Fruit fly (Drosophila melanogaster) whole organism, prepupa: Measurements from ENCODE around the gene CG46394.
A peak's percentile ranks its signal among the peaks of the same experiment; 100 is the strongest.

ENCODE experiments used
- Blimp-1 ChIP-seq: fragments of 200-800 bp; sonication (Bioruptor generic); optimal IDR thresholded peaks from 3 replicates; lab custom pipeline; 2017; ENCODE audit warnings: missing biosample characterization, missing genetic modification characterization, mild to moderate bottlenecking, moderate library complexity, missing genetic modification reagents
- CG11762 ChIP-seq: fragments of 200-800 bp; sonication (Bioruptor generic); optimal IDR thresholded peaks from 3 replicates; lab custom pipeline; 2016; ENCODE audit warnings: missing biosample characterization, missing genetic modification characterization; ENCODE audit not compliant: insufficient read depth
- CG11902 ChIP-seq: fragments of 200-800 bp; sonication (Bioruptor generic); optimal IDR thresholded peaks from 3 replicates; lab custom pipeline; 2016; ENCODE audit warnings: missing biosample characterization, missing genetic modification characterization
- CG15336 ChIP-seq: fragments of 200-800 bp; sonication (Bioruptor generic); IDR thresholded peaks from 2 replicates; pipeline ENCODE4 v1.3.6; 2022; ENCODE audit warnings: missing biosample characterization, missing genetic modification characterization
- CG1621 ChIP-seq: fragments of 200-800 bp; sonication (Bioruptor generic); optimal IDR thresholded peaks from 3 replicates; lab custom pipeline; 2018; ENCODE audit warnings: missing biosample characterization, mild to moderate bottlenecking, missing genetic modification characterization
- CG16779 ChIP-seq: fragments of 200-800 bp; sonication (Bioruptor generic); optimal IDR thresholded peaks from 3 replicates; lab custom pipeline; 2017; ENCODE audit warnings: missing biosample characterization, mild to moderate bottlenecking, missing genetic modification characterization
- CG32006 ChIP-seq: fragments of 200-800 bp; sonication (Bioruptor generic); optimal IDR thresholded peaks from 3 replicates; lab custom pipeline; 2017; ENCODE audit warnings: missing biosample characterization, mild to moderate bottlenecking, missing genetic modification characterization
- CG34406 ChIP-seq: fragments of 200-800 bp; sonication (Bioruptor generic); optimal IDR thresholded peaks from 3 replicates; lab custom pipeline; 2016; ENCODE audit warnings: missing biosample characterization, missing genetic modification characterization
- CG3919 ChIP-seq: fragments of 200-800 bp; sonication (Bioruptor generic); optimal IDR thresholded peaks from 3 replicates; lab custom pipeline; 2016; ENCODE audit warnings: missing biosample characterization, missing genetic modification characterization
- CG4318 ChIP-seq: fragments of 200-800 bp; sonication (Bioruptor generic); optimal IDR thresholded peaks from 3 replicates; lab custom pipeline; 2017; ENCODE audit warnings: missing biosample characterization, mild to moderate bottlenecking, missing genetic modification characterization
- CG6163 ChIP-seq: fragments of 200-800 bp; sonication (Bioruptor generic); IDR thresholded peaks from 3 replicates; pipeline ENCODE4 v1.3.6; 2022; ENCODE audit warnings: missing biosample characterization, missing genetic modification characterization
- CG6792 ChIP-seq: fragments of 200-800 bp; sonication (Bioruptor generic); optimal IDR thresholded peaks from 3 replicates; lab custom pipeline; 2016; ENCODE audit warnings: missing biosample characterization, missing genetic modification characterization
- CG6854 ChIP-seq: fragments of 200-800 bp; sonication (Bioruptor generic); optimal IDR thresholded peaks from 2 replicates; lab custom pipeline; 2017; ENCODE audit warnings: missing biosample characterization, mild to moderate bottlenecking, missing genetic modification characterization
- CG7368 ChIP-seq: fragments of 200-800 bp; sonication (Bioruptor generic); optimal IDR thresholded peaks from 3 replicates; lab custom pipeline; 2016; ENCODE audit warnings: missing biosample characterization, missing genetic modification characterization
- CG8319 ChIP-seq: fragments of 200-800 bp; sonication (Bioruptor generic); optimal IDR thresholded peaks from 3 replicates; lab custom pipeline; 2016; ENCODE audit warnings: missing biosample characterization, missing genetic modification characterization
- CG8632 ChIP-seq: fragments of 200-800 bp; sonication (Bioruptor generic); optimal IDR thresholded peaks from 3 replicates; lab custom pipeline; 2016; ENCODE audit warnings: missing biosample characterization, missing genetic modification characterization
- CG9139 ChIP-seq: fragments of 200-800 bp; sonication (Bioruptor generic); optimal IDR thresholded peaks from 3 replicates; lab custom pipeline; 2017; ENCODE audit warnings: missing biosample characterization, mild to moderate bottlenecking, missing genetic modification characterization
- Eip78C ChIP-seq: fragments of 200-800 bp; sonication (Bioruptor generic); peaks from one replicate; lab custom pipeline; 2016; ENCODE audit warnings: missing biosample characterization, missing genetic modification characterization
- Ets21C ChIP-seq: fragments of 200-800 bp; sonication (Bioruptor generic); optimal IDR thresholded peaks from 3 replicates; lab custom pipeline; 2016; ENCODE audit warnings: missing biosample characterization, missing genetic modification characterization
- Hr4 ChIP-seq: fragments of 200-800 bp; sonication (Bioruptor generic); optimal IDR thresholded peaks from 3 replicates; lab custom pipeline; 2016; ENCODE audit warnings: missing biosample characterization, missing genetic modification characterization
- Lpt ChIP-seq: fragments of 200-800 bp; sonication (Bioruptor generic); optimal IDR thresholded peaks from 3 replicates; lab custom pipeline; 2016; ENCODE audit warnings: missing biosample characterization, missing genetic modification characterization
- Met ChIP-seq: fragments of 200-800 bp; sonication (Bioruptor generic); optimal IDR thresholded peaks from 3 replicates; lab custom pipeline; 2016; ENCODE audit warnings: missing biosample characterization, missing genetic modification characterization
- Sox14 ChIP-seq: fragments of 200-800 bp; sonication (Bioruptor generic); optimal IDR thresholded peaks from 3 replicates; lab custom pipeline; 2016; ENCODE audit warnings: missing biosample characterization, missing genetic modification characterization
- Sox15 ChIP-seq: fragments of 200-800 bp; sonication (Bioruptor generic); optimal IDR thresholded peaks from 3 replicates; lab custom pipeline; 2016; ENCODE audit warnings: missing biosample characterization, missing genetic modification characterization
- acj6 ChIP-seq: fragments of 200-800 bp; sonication (Bioruptor generic); optimal IDR thresholded peaks from 3 replicates; lab custom pipeline; 2016; ENCODE audit warnings: missing biosample characterization, missing genetic modification characterization
- cyc ChIP-seq: fragments of 200-800 bp; sonication (Bioruptor generic); optimal IDR thresholded peaks from 3 replicates; lab custom pipeline; 2016; ENCODE audit warnings: missing biosample characterization, missing genetic modification characterization
- dsx ChIP-seq: fragments of 200-800 bp; optimal IDR thresholded peaks from 3 replicates; lab custom pipeline; 2019; ENCODE audit warnings: missing biosample characterization, mild to moderate bottlenecking, missing genetic modification characterization, moderate library complexity; ENCODE audit not compliant: poor library complexity, severe bottlenecking
- esn ChIP-seq: fragments of 200-800 bp; sonication (Bioruptor generic); optimal IDR thresholded peaks from 2 replicates; lab custom pipeline; 2016; ENCODE audit warnings: missing biosample characterization, mild to moderate bottlenecking, missing genetic modification characterization, moderate library complexity
- fkh ChIP-seq: fragments of 200-800 bp; sonication (Bioruptor generic); optimal IDR thresholded peaks from 3 replicates; lab custom pipeline; 2017; ENCODE audit warnings: missing biosample characterization, mild to moderate bottlenecking, missing genetic modification characterization, moderate library complexity
- lz ChIP-seq: fragments of 200-800 bp; sonication (Bioruptor generic); optimal IDR thresholded peaks from 3 replicates; lab custom pipeline; 2016; ENCODE audit warnings: missing biosample characterization, missing genetic modification characterization
- pdm3 ChIP-seq: fragments of 200-800 bp; sonication (Bioruptor generic); optimal IDR thresholded peaks from 3 replicates; lab custom pipeline; 2016; ENCODE audit warnings: missing biosample characterization, missing genetic modification characterization
- spab ChIP-seq: fragments of 200-800 bp; sonication (Bioruptor generic); optimal IDR thresholded peaks from 2 replicates; lab custom pipeline; 2017; ENCODE audit warnings: missing biosample characterization, mild to moderate bottlenecking, missing genetic modification characterization, missing genetic modification reagents
- ss ChIP-seq, 2 experiments: fragments of 200-800 bp; sonication (Bioruptor generic); optimal IDR thresholded peaks; 2 replicates in 1 of 2; 3 replicates in 1 of 2; lab custom pipeline; 2017 to 2018; ENCODE audit warnings: mild to moderate bottlenecking in 2 of 2, missing biosample characterization in 2 of 2, missing genetic modification characterization in 2 of 2, moderate library complexity in 1 of 2
- topi ChIP-seq: fragments of 200-800 bp; sonication (Bioruptor generic); optimal IDR thresholded peaks from 3 replicates; lab custom pipeline; 2016; ENCODE audit warnings: missing biosample characterization, missing genetic modification characterization

CG46394 gene

dm6 chr3L:11602040-11602439 lies 1.9 kb downstream of the CG46394 start:
- TF ChIP-seq CG1621 (tag; lab: Kevin White, UChicago) (no peak), dsx (GFP tag; lab: Kevin White, UChicago) (no peak), CG7368 (peak; percentile 72), topi (GFP tag; lab: Kevin White, UChicago) (no peak), Lpt (GFP tag; lab: Kevin White, UChicago) (no peak), Met (GFP tag; lab: Kevin White, UChicago) (no peak)

DNA sequence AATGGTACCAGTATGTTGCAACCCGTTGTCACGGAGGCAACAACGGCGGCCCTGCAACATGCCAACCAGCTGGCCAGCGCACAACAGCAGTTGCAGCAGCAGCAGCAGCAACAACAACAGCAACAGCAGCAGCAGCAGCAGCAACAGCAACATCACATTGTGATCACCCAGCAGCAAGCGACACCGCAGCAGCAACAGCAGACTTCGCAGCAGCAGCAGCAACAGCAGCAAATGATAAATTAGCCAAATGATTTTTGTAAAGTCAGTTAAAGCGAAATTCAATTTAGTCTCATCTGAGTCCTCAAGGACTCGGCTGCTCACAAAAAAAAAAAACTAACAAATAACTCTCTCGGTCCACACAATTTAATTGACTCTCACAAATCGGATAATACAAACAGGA lies 4.1 kb downstream of the CG46394 start:
- TF ChIP-seq CG11902: no peak
- TF ChIP-seq acj6 (GFP tag; lab: Kevin White, UChicago): no peak
- TF ChIP-seq CG8319 (GFP tag; lab: Kevin White, UChicago): no peak
- TF ChIP-seq ss (GFP tag; optimal IDR thresholded peaks at IDR 0.05; lab: Kevin White, UChicago): no peak
- TF ChIP-seq CG3919 (GFP tag; lab: Kevin White, UChicago): no peak
- TF ChIP-seq Sox14: no peak

DNA sequence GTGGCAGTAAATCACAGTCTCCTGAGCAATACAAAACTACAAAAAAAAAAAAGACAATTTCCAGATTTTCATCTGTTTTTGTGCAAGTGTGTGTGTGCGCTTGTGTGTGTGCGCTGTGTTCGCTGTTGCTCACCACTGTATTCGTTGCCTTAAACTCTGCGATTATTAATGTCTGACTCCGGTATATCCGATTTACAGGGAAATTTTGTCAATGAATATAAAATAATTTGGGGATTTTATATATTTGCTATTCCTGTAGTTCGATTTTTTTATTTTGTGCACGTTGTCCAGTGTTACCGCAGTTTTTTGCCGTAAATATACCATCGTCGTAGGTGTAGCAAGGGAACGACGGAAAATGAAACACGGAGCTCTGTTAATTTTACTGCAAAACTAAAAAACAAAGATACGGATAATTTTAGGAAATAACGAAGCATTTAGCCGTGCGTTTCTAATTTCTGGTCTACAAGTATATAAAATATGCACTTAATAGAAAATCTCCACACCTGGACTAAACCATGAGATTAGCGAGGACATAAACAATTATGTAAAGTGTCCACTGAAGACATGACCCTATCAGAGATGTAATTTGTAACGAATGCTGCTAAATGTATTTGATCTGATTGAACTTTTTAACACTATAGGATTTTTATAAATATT lies 9.1 kb downstream of the CG46394 start, which contains the start of gene Duba:
Duba (minus strand) TSS at position 313 of the 657 bp plus-strand sequence.
- TF ChIP-seq spab: no peak
- TF ChIP-seq Eip78C: peak; percentile 71
- TF ChIP-seq CG32006 (GFP tag; lab: Kevin White, UChicago): no peak
- TF ChIP-seq ss (GFP tag; optimal IDR thresholded peaks at IDR 0.05; lab: Kevin White, UChicago): peak in 1 of 2 experiments; percentile 38
- TF ChIP-seq cyc: no peak
- TF ChIP-seq Ets21C (GFP tag; lab: Kevin White, UChicago): no peak
- no peak for TF ChIP-seq CG16779 (tag; lab: Kevin White, UChicago)
- peak; percentile 99 for TF ChIP-seq CG1621 (tag; lab: Kevin White, UChicago)
- no peak for TF ChIP-seq CG9139 (GFP tag; lab: Kevin White, UChicago)
- TF ChIP-seq CG8319 (GFP tag; lab: Kevin White, UChicago): no peak
- peak; percentile 9 for TF ChIP-seq Sox14
- no peak; the same call in 2 of the 3 replicates for TF ChIP-seq CG6163 (GFP tag; lab: Robert Waterston, UW)
- TF ChIP-seq esn (GFP tag; lab: Kevin White, UChicago): no peak
- TF ChIP-seq CG11902: no peak
- 0 out of 2 replicates have a peak, but pooled peaks have one; percentile 44 for TF ChIP-seq CG15336 (GFP tag; lab: Robert Waterston, UW)

dm6 chr3L:11609835-11610234 lies 9.7 kb downstream of the CG46394 start, which contains the start of gene CG42832:
TSS of gene CG42832 (plus strand) at chr3L:11610135.
- no peak for TF ChIP-seq CG4318 (GFP tag; lab: Kevin White, UChicago)
- TF ChIP-seq CG6163 (GFP tag; lab: Robert Waterston, UW): no peak
- no peak for TF ChIP-seq CG11902
- no peak for TF ChIP-seq lz
- no peak for TF ChIP-seq CG8632
- peak; percentile 5 for TF ChIP-seq fkh (GFP tag; lab: Kevin White, UChicago)
- TF ChIP-seq Met (GFP tag; lab: Kevin White, UChicago): no peak

DNA sequence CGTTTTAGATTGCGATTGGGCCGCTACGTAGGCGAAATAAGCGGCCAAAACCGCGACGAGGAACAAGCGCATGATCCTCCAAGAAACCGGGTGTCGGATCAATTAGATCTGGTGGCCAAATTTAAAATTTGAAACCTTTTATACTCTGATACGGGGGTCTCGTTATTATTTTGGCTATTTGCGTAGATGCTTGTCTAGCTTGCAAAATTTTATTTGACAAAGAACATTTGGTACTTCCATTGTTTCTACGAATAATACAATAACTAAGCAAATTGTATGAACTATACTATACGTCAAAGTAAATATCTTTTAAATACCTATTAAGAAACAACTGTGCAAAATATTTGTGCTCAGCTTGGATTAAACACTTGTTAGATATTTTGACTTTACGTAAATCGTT lies 19.8 kb downstream of the CG46394 start, which contains the start of gene Muc68Ca:
Muc68Ca (minus strand) TSS at position 101 of the 400 bp plus-strand sequence.
- TF ChIP-seq CG7368: no peak
- TF ChIP-seq CG11762: no peak
- no peak for TF ChIP-seq fkh (GFP tag; lab: Kevin White, UChicago)
- TF ChIP-seq topi (GFP tag; lab: Kevin White, UChicago): no peak
- no peak for TF ChIP-seq CG34406
- TF ChIP-seq CG6854 (GFP tag; lab: Kevin White, UChicago): no peak
- TF ChIP-seq Blimp-1 (GFP tag; lab: Kevin White, UChicago): no peak
- no peak for TF ChIP-seq Hr4 (GFP tag; lab: Kevin White, UChicago)
- no peak for TF ChIP-seq Sox15
- TF ChIP-seq esn (GFP tag; lab: Kevin White, UChicago): no peak
- no peak for TF ChIP-seq CG6792 (GFP tag; lab: Kevin White, UChicago)
- TF ChIP-seq CG9139 (GFP tag; lab: Kevin White, UChicago): no peak
- TF ChIP-seq pdm3 (GFP tag; lab: Kevin White, UChicago): no peak
- TF ChIP-seq CG16779 (tag; lab: Kevin White, UChicago): no peak
